Fruit fly (Drosophila melanogaster) whole organism: ENCODE measurements around the gene Dora.

Experiments used
- CG8478 ChIP-seq: fragments of >200 bp; optimal IDR thresholded peaks from 2 replicates; lab custom pipeline; 2018; ENCODE audit warnings: inconsistent platforms
- Dll ChIP-seq: fragments of >200 bp; optimal IDR thresholded peaks from 2 replicates; lab custom pipeline; 2017
- EcR ChIP-seq, 2 experiments: fragments of >200 bp; optimal IDR thresholded peaks; 2 replicates each; lab custom pipeline; 2017; ENCODE audit warnings: missing biosample characterization in 2 of 2, missing genetic modification characterization in 2 of 2, missing genetic modification reagents in 2 of 2
- pan ChIP-seq: fragments of >200 bp; optimal IDR thresholded peaks from 2 replicates; lab custom pipeline; 2017
- psq ChIP-seq: fragments of >200 bp; optimal IDR thresholded peaks from 2 replicates; lab custom pipeline; 2017
- usp ChIP-seq: fragments of >200 bp; optimal IDR thresholded peaks from 2 replicates; lab custom pipeline; 2017; ENCODE audit warnings: missing biosample characterization, missing genetic modification characterization, mixed read lengths

Dora gene

dm6 chrX:18913359-18913758 lies 49.6 kb downstream of the Dora start:
- TF ChIP-seq pan (lab: Kevin White, UChicago) (no peak), psq (lab: Kevin White, UChicago) (no peak), Dll (lab: Kevin White, UChicago) (no peak), EcR (GFP tag; optimal IDR thresholded peaks at IDR 0.05; lab: Kevin White, UChicago) (no peak), usp (GFP tag; lab: Kevin White, UChicago) (no peak), CG8478 (lab: Kevin White, UChicago) (no peak)

dm6 chrX:18913764-18914163 lies 50.0 kb downstream of the Dora start:
- TF ChIP-seq CG8478 (lab: Kevin White, UChicago) = no peak

dm6 chrX:18914177-18914576 lies 50.4 kb downstream of the Dora start:
- TF ChIP-seq pan (lab: Kevin White, UChicago) (no peak), usp (GFP tag; lab: Kevin White, UChicago) (no peak), CG8478 (lab: Kevin White, UChicago) (no peak), Dll (lab: Kevin White, UChicago) (no peak), psq (lab: Kevin White, UChicago) (no peak), EcR (GFP tag; optimal IDR thresholded peaks at IDR 0.05; lab: Kevin White, UChicago) (no peak)

dm6 chrX:18917585-18917984 lies 53.8 kb downstream of the Dora start:
- TF ChIP-seq EcR (GFP tag; optimal IDR thresholded peaks at IDR 0.05; lab: Kevin White, UChicago) (no peak), CG8478 (lab: Kevin White, UChicago) (no peak), psq (lab: Kevin White, UChicago) (no peak), pan (lab: Kevin White, UChicago) (peak; percentile 6)

dm6 chrX:18919422-18920029 lies 55.8 kb downstream of the Dora start:
- TF ChIP-seq CG8478 (lab: Kevin White, UChicago) (no peak), psq (lab: Kevin White, UChicago) (no peak), Dll (lab: Kevin White, UChicago) (no peak), usp (GFP tag; lab: Kevin White, UChicago) (no peak), pan (lab: Kevin White, UChicago) (no peak), EcR (GFP tag; optimal IDR thresholded peaks at IDR 0.05; lab: Kevin White, UChicago) (no peak)

dm6 chrX:18920642-18921355 lies 57.0 kb downstream of the Dora start:
- TF ChIP-seq psq (lab: Kevin White, UChicago) (no peak), usp (GFP tag; lab: Kevin White, UChicago) (no peak), pan (lab: Kevin White, UChicago) (no peak), EcR (GFP tag; optimal IDR thresholded peaks at IDR 0.05; lab: Kevin White, UChicago) (no peak), Dll (lab: Kevin White, UChicago) (no peak), CG8478 (lab: Kevin White, UChicago) (no peak)

- no peak for TF ChIP-seq psq (lab: Kevin White, UChicago)
- no peak for TF ChIP-seq usp (GFP tag; lab: Kevin White, UChicago)
- TF ChIP-seq pan (lab: Kevin White, UChicago) = no peak
- no peak for TF ChIP-seq Dll (lab: Kevin White, UChicago)
- no peak for TF ChIP-seq CG8478 (lab: Kevin White, UChicago)
- no peak for TF ChIP-seq EcR (GFP tag; optimal IDR thresholded peaks at IDR 0.05; lab: Kevin White, UChicago)
These were observed 59.8 kb downstream of the Dora start for dm6 chrX:18923531-18923930.

- no peak for TF ChIP-seq Dll (lab: Kevin White, UChicago)
- TF ChIP-seq usp (GFP tag; lab: Kevin White, UChicago) = no peak
- TF ChIP-seq CG8478 (lab: Kevin White, UChicago) = no peak
- no peak for TF ChIP-seq EcR (GFP tag; optimal IDR thresholded peaks at IDR 0.05; lab: Kevin White, UChicago)
- TF ChIP-seq pan (lab: Kevin White, UChicago) = no peak
- TF ChIP-seq psq (lab: Kevin White, UChicago) = no peak
These were observed 61.0 kb downstream of the Dora start for dm6 chrX:18924713-18925112.

dm6 chrX:18925685-18926371 lies 62.1 kb downstream of the Dora start:
- TF ChIP-seq CG8478 (lab: Kevin White, UChicago) (no peak), pan (lab: Kevin White, UChicago) (no peak), psq (lab: Kevin White, UChicago) (no peak), EcR (GFP tag; optimal IDR thresholded peaks at IDR 0.05; lab: Kevin White, UChicago) (no peak), usp (GFP tag; lab: Kevin White, UChicago) (no peak), Dll (lab: Kevin White, UChicago) (no peak)

dm6 chrX:18926372-18927200 lies 62.8 kb downstream of the Dora start:
- TF ChIP-seq usp (GFP tag; lab: Kevin White, UChicago) = no peak
- no peak for TF ChIP-seq CG8478 (lab: Kevin White, UChicago)
- TF ChIP-seq EcR (GFP tag; optimal IDR thresholded peaks at IDR 0.05; lab: Kevin White, UChicago) = no peak
- no peak for TF ChIP-seq psq (lab: Kevin White, UChicago)
- no peak for TF ChIP-seq Dll (lab: Kevin White, UChicago)
- TF ChIP-seq pan (lab: Kevin White, UChicago) = no peak
